Worm (Caenorhabditis elegans) whole organism, L1 larva: ENCODE measurements around the gene F46B6.2.

Source experiments
- C34B4.2 ChIP-seq: sonication (generic microtip); optimal IDR thresholded peaks from 2 replicates; lab custom pipeline; 2017; ENCODE audit warnings: mild to moderate bottlenecking, missing genetic modification characterization, missing compliant biosample characterization
- aha-1 ChIP-seq: fragments of 150-350 bp; optimal IDR thresholded peaks from 2 replicates; lab custom pipeline; 2014; ENCODE audit warnings: missing biosample characterization, missing genetic modification characterization
- alr-1 ChIP-seq: fragments of 200-800 bp; sonication (Bioruptor generic); optimal IDR thresholded peaks from 2 replicates; lab custom pipeline; 2018; ENCODE audit warnings: borderline replicate concordance, mild to moderate bottlenecking, missing genetic modification characterization, missing compliant biosample characterization
- ama-1 ChIP-seq: fragments of 150-350 bp; optimal IDR thresholded peaks from 2 replicates; lab custom pipeline; 2014
- blmp-1 ChIP-seq: fragments of 150-350 bp; optimal IDR thresholded peaks from 2 replicates; lab custom pipeline; 2014; ENCODE audit warnings: missing biosample characterization, missing genetic modification characterization
- ceh-8 ChIP-seq: fragments of 200-800 bp; sonication (Bioruptor generic); optimal IDR thresholded peaks from 2 replicates; lab custom pipeline; 2018; ENCODE audit warnings: mild to moderate bottlenecking, missing genetic modification characterization, moderate library complexity, missing compliant biosample characterization
- ceh-82 ChIP-seq, 3 experiments: fragments of 150-350 bp in 1 of 3; sonication (generic microtip) in 2 of 3; optimal IDR thresholded peaks; 2 replicates each; lab custom pipeline; 2014 to 2017; ENCODE audit warnings: missing biosample characterization in 3 of 3, missing genetic modification characterization in 3 of 3
- ceh-90 ChIP-seq: sonication (generic microtip); optimal IDR thresholded peaks from 2 replicates; lab custom pipeline; 2016; ENCODE audit warnings: missing genetic modification characterization, missing compliant biosample characterization
- ces-1 ChIP-seq: fragments of 150-350 bp; optimal IDR thresholded peaks from 2 replicates; lab custom pipeline; 2014; ENCODE audit warnings: missing biosample characterization, missing genetic modification reagents, missing genetic modification characterization
- dpl-1 ChIP-seq, 3 experiments: fragments of 150-350 bp in 2 of 3; sonication (generic microtip) in 1 of 3; optimal IDR thresholded peaks; 2 replicates each; lab custom pipeline; 2014 to 2017; ENCODE audit warnings: missing biosample characterization in 3 of 3, missing genetic modification characterization in 3 of 3, missing genetic modification reagents in 3 of 3
- egl-27 ChIP-seq, 2 experiments: fragments of 150-350 bp in 1 of 2; sonication (generic microtip); optimal IDR thresholded peaks; 3 replicates each; lab custom pipeline; 2017 to 2018; ENCODE audit warnings: missing biosample characterization in 2 of 2, missing genetic modification characterization in 2 of 2, missing genetic modification reagents in 2 of 2
- elt-2 ChIP-seq: sonication (generic microtip); optimal IDR thresholded peaks from 2 replicates; lab custom pipeline; 2016; ENCODE audit warnings: missing genetic modification characterization, mild to moderate bottlenecking, inconsistent platforms, missing compliant biosample characterization, missing genetic modification reagents
- elt-3 ChIP-seq, 6 experiments: fragments of 150-350 bp in 1 of 6; sonication (generic microtip); optimal IDR thresholded peaks; 2 replicates each; lab custom pipeline; 2017 to 2018; ENCODE audit warnings: missing biosample characterization in 6 of 6, missing genetic modification characterization in 6 of 6, inconsistent platforms in 1 of 6
- ets-5 ChIP-seq: fragments of 200-800 bp; sonication (Bioruptor generic); IDR thresholded peaks from 2 replicates; pipeline ENCODE4 v1.3.6; 2022; ENCODE audit warnings: missing genetic modification characterization, missing compliant biosample characterization
- fkh-10 ChIP-seq: sonication (generic microtip); optimal IDR thresholded peaks from 2 replicates; lab custom pipeline; 2017; ENCODE audit warnings: missing biosample characterization, missing genetic modification reagents, missing genetic modification characterization
- fkh-4 ChIP-seq: sonication (generic microtip); optimal IDR thresholded peaks from 2 replicates; lab custom pipeline; 2016; ENCODE audit warnings: missing compliant biosample characterization, missing genetic modification characterization, borderline replicate concordance
- fos-1 ChIP-seq: fragments of 150-350 bp; optimal IDR thresholded peaks from 2 replicates; lab custom pipeline; 2014; ENCODE audit warnings: missing biosample characterization, missing genetic modification characterization
- hlh-4 ChIP-seq: sonication (generic microtip); optimal IDR thresholded peaks from 2 replicates; lab custom pipeline; 2016; ENCODE audit warnings: mild to moderate bottlenecking, missing genetic modification characterization, missing compliant biosample characterization
- hpl-2 ChIP-seq: fragments of 150-350 bp; optimal IDR thresholded peaks from 2 replicates; lab custom pipeline; 2014; ENCODE audit warnings: missing biosample characterization, missing genetic modification reagents, missing genetic modification characterization
- isw-1 ChIP-seq: fragments of 200-800 bp; sonication (Bioruptor generic); IDR thresholded peaks from 2 replicates; pipeline ENCODE4 v1.3.6; 2022; ENCODE audit warnings: missing genetic modification characterization, missing compliant biosample characterization
- lin-13 ChIP-seq: fragments of 150-350 bp; optimal IDR thresholded peaks from 2 replicates; lab custom pipeline; 2014; ENCODE audit warnings: missing biosample characterization, missing genetic modification reagents, missing genetic modification characterization
- lin-14 ChIP-seq: fragments of 200-800 bp; sonication (Bioruptor generic); optimal IDR thresholded peaks from 2 replicates; lab custom pipeline; 2018; ENCODE audit warnings: mild to moderate bottlenecking, missing genetic modification characterization, moderate library complexity, missing compliant biosample characterization
- lin-15B ChIP-seq: fragments of 150-350 bp; sonication (generic microtip); optimal IDR thresholded peaks from 3 replicates; lab custom pipeline; 2014; ENCODE audit warnings: missing biosample characterization, missing genetic modification characterization
- lin-35 ChIP-seq, 2 experiments: fragments of 150-350 bp; optimal IDR thresholded peaks; 2 replicates each; lab custom pipeline; 2014; ENCODE audit warnings: missing biosample characterization in 2 of 2, missing genetic modification characterization in 2 of 2, missing genetic modification reagents in 2 of 2
- mdl-1 ChIP-seq, 2 experiments: fragments of 150-350 bp; optimal IDR thresholded peaks; 2 replicates each; lab custom pipeline; 2014 to 2017; ENCODE audit warnings: missing biosample characterization in 2 of 2, missing genetic modification characterization in 2 of 2, inconsistent platforms in 1 of 2
- nhr-11 ChIP-seq: fragments of 150-350 bp; optimal IDR thresholded peaks from 2 replicates; lab custom pipeline; 2014; ENCODE audit warnings: missing biosample characterization, missing genetic modification characterization
- nhr-20 ChIP-seq: sonication (generic microtip); optimal IDR thresholded peaks from 2 replicates; lab custom pipeline; 2016; ENCODE audit warnings: mild to moderate bottlenecking, missing genetic modification characterization, missing compliant biosample characterization
- nhr-237 ChIP-seq: fragments of 150-350 bp; optimal IDR thresholded peaks from 2 replicates; lab custom pipeline; 2014; ENCODE audit warnings: missing biosample characterization, missing genetic modification characterization
- nhr-71 ChIP-seq: sonication (generic microtip); optimal IDR thresholded peaks from 2 replicates; lab custom pipeline; 2016; ENCODE audit warnings: mild to moderate bottlenecking, missing genetic modification characterization, moderate library complexity, missing compliant biosample characterization
- nhr-84 ChIP-seq: sonication (generic microtip); optimal IDR thresholded peaks from 2 replicates; lab custom pipeline; 2017; ENCODE audit warnings: missing biosample characterization, missing genetic modification characterization
- nhr-85 ChIP-seq: sonication (generic microtip); peaks from one replicate; lab custom pipeline; 2016; ENCODE audit warnings: missing genetic modification characterization, inconsistent platforms, missing compliant biosample characterization
- nhr-90 ChIP-seq: sonication (generic microtip); optimal IDR thresholded peaks from 2 replicates; lab custom pipeline; 2016; ENCODE audit warnings: mild to moderate bottlenecking, missing genetic modification characterization, missing compliant biosample characterization; ENCODE audit not compliant: poor library complexity
- pax-3 ChIP-seq: fragments of 200-800 bp; sonication (Bioruptor generic); optimal IDR thresholded peaks from 2 replicates; lab custom pipeline; 2018; ENCODE audit warnings: mild to moderate bottlenecking, missing genetic modification characterization, moderate library complexity, missing compliant biosample characterization
- snpc-4 ChIP-seq: fragments of 150-350 bp; optimal IDR thresholded peaks from 2 replicates; lab custom pipeline; 2014; ENCODE audit warnings: missing biosample characterization, missing genetic modification characterization
- snu-23 ChIP-seq: sonication (generic microtip); optimal IDR thresholded peaks from 2 replicates; lab custom pipeline; 2016; ENCODE audit warnings: missing genetic modification characterization, missing compliant biosample characterization
- sox-4 ChIP-seq: sonication (generic microtip); optimal IDR thresholded peaks from 2 replicates; lab custom pipeline; 2016; ENCODE audit warnings: missing genetic modification characterization, missing compliant biosample characterization
- sptf-1 ChIP-seq: fragments of 150-350 bp; optimal IDR thresholded peaks from 2 replicates; lab custom pipeline; 2014; ENCODE audit warnings: missing biosample characterization, missing genetic modification characterization
- sup-37 ChIP-seq: fragments of 200-800 bp; sonication (Bioruptor generic); optimal IDR thresholded peaks from 2 replicates; lab custom pipeline; 2018; ENCODE audit warnings: mild to moderate bottlenecking, missing genetic modification characterization, missing compliant biosample characterization
- swsn-7 ChIP-seq: sonication (generic microtip); optimal IDR thresholded peaks from 2 replicates; lab custom pipeline; 2016; ENCODE audit warnings: missing genetic modification characterization, missing compliant biosample characterization
- tlp-1 ChIP-seq: fragments of 150-350 bp; optimal IDR thresholded peaks from 2 replicates; lab custom pipeline; 2014; ENCODE audit warnings: missing biosample characterization, missing genetic modification characterization
- unc-62 ChIP-seq: fragments of 150-350 bp; optimal IDR thresholded peaks from 2 replicates; lab custom pipeline; 2014; ENCODE audit warnings: missing biosample characterization, missing genetic modification reagents, missing genetic modification characterization
- unc-86 ChIP-seq: sonication (generic microtip); optimal IDR thresholded peaks from 2 replicates; lab custom pipeline; 2016; ENCODE audit warnings: missing genetic modification characterization, missing compliant biosample characterization
- vab-15 ChIP-seq: sonication (generic microtip); optimal IDR thresholded peaks from 2 replicates; lab custom pipeline; 2017; ENCODE audit warnings: missing genotype, mild to moderate bottlenecking, missing genetic modification characterization, missing compliant biosample characterization
- xbp-1 ChIP-seq: sonication (generic microtip); optimal IDR thresholded peaks from 2 replicates; lab custom pipeline; 2016; ENCODE audit warnings: missing genetic modification characterization, missing compliant biosample characterization
- zag-1 ChIP-seq: fragments of 150-350 bp; optimal IDR thresholded peaks from 2 replicates; lab custom pipeline; 2014; ENCODE audit warnings: missing biosample characterization, missing genetic modification characterization
- zip-4 ChIP-seq: fragments of 200-800 bp; sonication (Bioruptor generic); optimal IDR thresholded peaks from 2 replicates; lab custom pipeline; 2018; ENCODE audit warnings: mild to moderate bottlenecking, missing genetic modification characterization, moderate library complexity, missing compliant biosample characterization
- ztf-11 ChIP-seq, 2 experiments: sonication (generic microtip); optimal IDR thresholded peaks; 2 replicates each; lab custom pipeline; 2016 to 2017; ENCODE audit warnings: missing genetic modification characterization in 2 of 2, missing biosample characterization in 1 of 2, missing compliant biosample characterization in 1 of 2
- ztf-4 ChIP-seq: fragments of 150-350 bp; optimal IDR thresholded peaks from 2 replicates; lab custom pipeline; 2014; ENCODE audit warnings: missing biosample characterization, missing genetic modification characterization

F46B6.2 gene

DNA sequence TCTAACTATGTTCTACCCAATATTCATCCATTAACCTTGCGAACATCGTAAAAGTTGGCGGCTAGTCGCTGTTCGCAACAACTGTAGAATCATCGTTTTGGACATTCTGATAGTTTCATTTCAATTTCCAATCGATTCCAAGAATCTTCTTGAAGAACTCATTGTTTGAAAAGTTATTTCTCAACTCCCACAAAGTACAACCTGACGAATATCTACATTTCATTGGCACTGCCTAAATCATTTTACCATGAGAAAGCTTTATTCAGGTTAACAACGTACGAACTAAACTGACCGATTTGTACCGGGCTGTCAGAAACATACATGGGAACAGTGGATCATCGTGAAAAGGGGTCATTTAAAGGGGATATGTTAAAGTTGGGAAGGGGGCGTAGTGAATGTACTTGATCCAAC is 14.6 kb downstream of the F46B6.2 start, which contains the start of gene F46B6.6 (continued):
- no peak for TF ChIP-seq snu-23 (GFP tag; lab: Kevin White, UChicago)
- peak; percentile 7 for TF ChIP-seq nhr-90 (tag; lab: Kevin White, UChicago)
- TF ChIP-seq nhr-237 (tag; lab: Kevin White, UChicago), result no peak
- TF ChIP-seq lin-13, result no peak
- no peak for TF ChIP-seq pax-3 (tag; lab: Kevin White, UChicago)
- TF ChIP-seq tlp-1 (tag; lab: Kevin White, UChicago), result no peak
- no peak for TF ChIP-seq fos-1 (tag; lab: Kevin White, UChicago)
- no peak for TF ChIP-seq lin-15B (tag; lab: Kevin White, UChicago)
- TF ChIP-seq alr-1 (tag; lab: Kevin White, UChicago), result no peak
- TF ChIP-seq nhr-11, result no peak

DNA sequence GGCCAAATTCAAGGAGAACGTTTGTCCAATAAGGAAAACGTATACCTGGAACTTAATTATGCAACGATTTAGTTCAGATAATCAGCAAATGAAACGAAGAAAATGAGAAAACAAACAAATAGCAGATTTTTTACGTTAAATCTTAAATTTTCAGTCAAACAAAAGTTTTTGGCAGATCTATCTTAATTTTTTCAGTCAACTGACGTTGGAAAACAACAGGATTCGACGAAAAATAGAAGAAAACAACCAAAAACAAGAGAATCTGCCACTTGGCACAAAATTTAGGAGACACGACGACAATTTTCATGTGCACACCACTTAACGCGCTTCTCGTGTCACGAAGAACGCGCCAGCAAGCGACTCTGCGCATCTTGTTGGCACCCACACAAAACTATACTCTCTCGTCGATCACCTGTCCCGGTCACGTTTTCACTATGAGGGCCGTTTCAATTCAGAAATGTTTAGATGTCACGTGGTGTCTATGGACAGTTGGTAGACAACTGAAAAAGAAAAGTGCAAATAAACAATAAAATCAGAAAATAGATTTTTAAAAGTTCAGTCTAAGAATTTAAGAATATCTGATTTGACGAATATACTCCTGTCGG is 17.7 kb downstream of the F46B6.2 start, which contains the start of gene ztf-7:
ztf-7 (minus strand) TSS at position 51 of the 605 bp plus-strand sequence.
- peak; percentile 95 for TF ChIP-seq elt-2 (tag; lab: Kevin White, UChicago)
- peak; percentile 59 to 100 for TF ChIP-seq mdl-1 (tag; optimal IDR thresholded peaks at IDR 0.05; lab: Kevin White, UChicago)
- TF ChIP-seq nhr-71 (tag; lab: Kevin White, UChicago), result peak; percentile 100
- peak; percentile 85 to 94 (median 85) for TF ChIP-seq ceh-82 (tag; optimal IDR thresholded peaks at IDR 0.05; lab: Kevin White, UChicago)
- no peak for TF ChIP-seq egl-27 (tag; optimal IDR thresholded peaks at IDR 0.05; lab: Kevin White, UChicago)
- TF ChIP-seq sox-4 (tag; lab: Kevin White, UChicago), result peak; percentile 86
- peak; percentile 98 for TF ChIP-seq swsn-7 (tag; lab: Kevin White, UChicago)
- TF ChIP-seq aha-1 (tag; lab: Kevin White, UChicago), result peak; percentile 83
- TF ChIP-seq pax-3 (tag; lab: Kevin White, UChicago), result peak; percentile 96
- TF ChIP-seq isw-1 (GFP tag; lab: Robert Waterston, UW), result peak; percentile 96
- TF ChIP-seq nhr-11, result peak; percentile 93
- peak; percentile 58 for TF ChIP-seq fkh-4 (tag; lab: Kevin White, UChicago)
- peak; percentile 72 for TF ChIP-seq ama-1 (lab: Kevin White, UChicago)
- peak; percentile 98 for TF ChIP-seq xbp-1 (tag; lab: Kevin White, UChicago)
- TF ChIP-seq hlh-4, result no peak
- TF ChIP-seq snu-23 (GFP tag; lab: Kevin White, UChicago), result peak; percentile 99
- TF ChIP-seq lin-14 (GFP tag; lab: Kevin White, UChicago), result peak; percentile 100
- peak; percentile 85 to 89 (median 87) for TF ChIP-seq dpl-1 (GFP tag; optimal IDR thresholded peaks at IDR 0.05; lab: Kevin White, UChicago)
- no peak for TF ChIP-seq ces-1 (GFP tag; lab: Kevin White, UChicago)
- TF ChIP-seq nhr-85 (tag; lab: Kevin White, UChicago), result peak; percentile 99
- peak; percentile 71 for TF ChIP-seq fkh-10
- peak in 1 of 2 experiments; percentile 87 for TF ChIP-seq ztf-11 (tag; optimal IDR thresholded peaks at IDR 0.05; lab: Kevin White, UChicago)
- TF ChIP-seq nhr-237 (tag; lab: Kevin White, UChicago), result peak; percentile 74
- TF ChIP-seq sptf-1 (tag; lab: Kevin White, UChicago), result no peak
- TF ChIP-seq vab-15 (tag; lab: Kevin White, UChicago), result peak; percentile 77
- TF ChIP-seq ceh-8 (GFP tag; lab: Kevin White, UChicago), result peak; percentile 93
- peak; percentile 100 for TF ChIP-seq nhr-20 (tag; lab: Kevin White, UChicago)
- TF ChIP-seq zip-4 (GFP tag; lab: Kevin White, UChicago), result peak; percentile 82
- TF ChIP-seq C34B4.2 (tag; lab: Kevin White, UChicago), result peak; percentile 61
- TF ChIP-seq blmp-1 (tag; lab: Kevin White, UChicago), result peak; percentile 88
- TF ChIP-seq ceh-90 (tag; lab: Kevin White, UChicago), result no peak
- TF ChIP-seq unc-62, result no peak
- TF ChIP-seq ztf-4, result peak; percentile 95
- peak; percentile 97 for TF ChIP-seq lin-13
- peak; percentile 98 for TF ChIP-seq nhr-90 (tag; lab: Kevin White, UChicago)
- TF ChIP-seq alr-1 (tag; lab: Kevin White, UChicago), result no peak
- no peak for TF ChIP-seq nhr-84 (tag; lab: Kevin White, UChicago)
- TF ChIP-seq zag-1 (tag; lab: Kevin White, UChicago), result no peak
- TF ChIP-seq elt-3 (tag; optimal IDR thresholded peaks at IDR 0.05; lab: Kevin White, UChicago), result peak in 3 of 6 experiments; percentile 41 to 97 (median 85)
- TF ChIP-seq hpl-2 (GFP tag; lab: Kevin White, UChicago), result peak; percentile 86
- TF ChIP-seq ets-5 (GFP tag; lab: Robert Waterston, UW), result no peak
- peak; percentile 97 for TF ChIP-seq unc-86 (tag; lab: Kevin White, UChicago)
- peak; percentile 90 to 94 for TF ChIP-seq lin-35 (GFP tag; optimal IDR thresholded peaks at IDR 0.05; lab: Kevin White, UChicago)
- peak; percentile 98 for TF ChIP-seq sup-37 (GFP tag; lab: Kevin White, UChicago)
- no peak for TF ChIP-seq tlp-1 (tag; lab: Kevin White, UChicago)
- peak; percentile 95 for TF ChIP-seq snpc-4 (tag; lab: Kevin White, UChicago)
